Fruit fly (Drosophila melanogaster) whole organism, embryonic: ENCODE results near the gene CG14820.

Source experiments
- Ada2b ChIP-seq: fragments of 200-800 bp; sonication (Bioruptor generic); IDR thresholded peaks from 2 replicates; pipeline ENCODE4 v1.3.6; 2022; ENCODE audit warnings: missing biosample characterization, missing genetic modification characterization
- CG10321 ChIP-seq: fragments of 200-800 bp; sonication (Bioruptor generic); IDR thresholded peaks from 2 replicates; pipeline ENCODE4 v1.3.6; 2022; ENCODE audit warnings: missing biosample characterization, missing genetic modification characterization
- CG10654 ChIP-seq: fragments of 200-800 bp; sonication (Bioruptor generic); optimal IDR thresholded peaks from 2 replicates; lab custom pipeline; 2016; ENCODE audit warnings: missing biosample characterization, missing genetic modification characterization
- CG10959 ChIP-seq: fragments of 200-800 bp; sonication (Bioruptor generic); IDR thresholded peaks from 2 replicates; pipeline ENCODE4 v1.3.6; 2022; ENCODE audit warnings: missing biosample characterization, missing genetic modification characterization
- CG10979 ChIP-seq: fragments of 200-800 bp; sonication (Bioruptor generic); optimal IDR thresholded peaks from 2 replicates; lab custom pipeline; 2018; ENCODE audit warnings: missing biosample characterization, mild to moderate bottlenecking, missing genetic modification characterization, moderate library complexity
- CG11456 ChIP-seq: fragments of 200-800 bp; sonication (Bioruptor generic); IDR thresholded peaks from 3 replicates; pipeline ENCODE4 v1.3.6; 2022; ENCODE audit warnings: missing biosample characterization, missing genetic modification characterization
- CG11504 ChIP-seq: fragments of 200-800 bp; sonication (Bioruptor generic); optimal IDR thresholded peaks from 3 replicates; lab custom pipeline; 2019; ENCODE audit warnings: missing biosample characterization, mild to moderate bottlenecking, missing genetic modification characterization, moderate library complexity
- CG11695 ChIP-seq: fragments of 200-800 bp; sonication (Bioruptor generic); IDR thresholded peaks from 3 replicates; pipeline ENCODE4 v1.3.6; 2022; ENCODE audit warnings: missing biosample characterization, missing genetic modification characterization
- CG14667 ChIP-seq: fragments of 200-800 bp; sonication (Bioruptor generic); IDR thresholded peaks from 2 replicates; pipeline ENCODE4 v1.3.6; 2022; ENCODE audit warnings: missing biosample characterization, missing genetic modification characterization
- CG17385 ChIP-seq: fragments of 200-800 bp; sonication (Bioruptor generic); optimal IDR thresholded peaks from 3 replicates; lab custom pipeline; 2018; ENCODE audit warnings: missing biosample characterization, mild to moderate bottlenecking, missing genetic modification characterization
- CG17829 ChIP-seq: fragments of 200-800 bp; optimal IDR thresholded peaks from 2 replicates; lab custom pipeline; 2019; ENCODE audit warnings: missing biosample characterization, mild to moderate bottlenecking, missing genetic modification characterization, moderate library complexity
- CG30403 ChIP-seq: fragments of 200-800 bp; sonication (Bioruptor generic); optimal IDR thresholded peaks from 3 replicates; lab custom pipeline; 2016; ENCODE audit warnings: missing biosample characterization, missing genetic modification characterization
- CG3847 ChIP-seq: fragments of 200-800 bp; sonication (Bioruptor generic); IDR thresholded peaks from 2 replicates; pipeline ENCODE4 v1.3.6; 2022; ENCODE audit warnings: missing biosample characterization, missing genetic modification characterization
- CG7786 ChIP-seq: fragments of 200-800 bp; sonication (Bioruptor generic); optimal IDR thresholded peaks from 2 replicates; lab custom pipeline; 2016; ENCODE audit warnings: missing biosample characterization, missing genetic modification characterization
- CG8290 ChIP-seq, 3 experiments: fragments of 200-800 bp; sonication (Bioruptor generic); optimal IDR thresholded peaks; 2 replicates each; lab custom pipeline; 2016 to 2019; ENCODE audit warnings: missing biosample characterization in 3 of 3, missing genetic modification characterization in 3 of 3, mild to moderate bottlenecking in 2 of 3, moderate library complexity in 1 of 3
- CTCF ChIP-seq: fragments of 200-800 bp; sonication (Bioruptor generic); optimal IDR thresholded peaks from 2 replicates; lab custom pipeline; 2017; ENCODE audit warnings: missing biosample characterization, mild to moderate bottlenecking, missing genetic modification characterization, moderate library complexity
- Dbx ChIP-seq: fragments of 200-800 bp; sonication (Bioruptor generic); IDR thresholded peaks from 3 replicates; pipeline ENCODE4 v1.3.6; 2022; ENCODE audit warnings: missing biosample characterization, missing genetic modification characterization
- Elba2 ChIP-seq: fragments of 200-800 bp; sonication (Bioruptor generic); optimal IDR thresholded peaks from 3 replicates; lab custom pipeline; 2016; ENCODE audit warnings: missing biosample characterization, missing genetic modification characterization
- HLH4C ChIP-seq: fragments of 200-800 bp; sonication (Bioruptor generic); IDR thresholded peaks from 3 replicates; pipeline ENCODE4 v1.3.6; 2022; ENCODE audit warnings: missing biosample characterization, missing genetic modification characterization; ENCODE audit not compliant: partially characterized antibody
- Hmr ChIP-seq: fragments of 200-800 bp; sonication (Bioruptor generic); optimal IDR thresholded peaks from 3 replicates; lab custom pipeline; 2017; ENCODE audit warnings: mild to moderate bottlenecking, missing biosample characterization, missing genetic modification reagents, missing genetic modification characterization
- Jarid2 ChIP-seq: fragments of 200-800 bp; sonication (Bioruptor generic); optimal IDR thresholded peaks from 3 replicates; lab custom pipeline; 2017; ENCODE audit warnings: mild to moderate bottlenecking, missing biosample characterization, missing genetic modification reagents, missing genetic modification characterization
- Lim3 ChIP-seq: fragments of 200-800 bp; sonication (Bioruptor generic); IDR thresholded peaks from 2 replicates; pipeline ENCODE4 v1.3.6; 2022; ENCODE audit warnings: missing biosample characterization, missing genetic modification characterization
- MTF-1 ChIP-seq: fragments of 200-800 bp; sonication (Bioruptor generic); optimal IDR thresholded peaks from 2 replicates; lab custom pipeline; 2018; ENCODE audit warnings: missing biosample characterization, mild to moderate bottlenecking, missing genetic modification characterization, borderline replicate concordance
- Scr ChIP-seq: fragments of 200-800 bp; sonication (Bioruptor generic); IDR thresholded peaks from 2 replicates; pipeline ENCODE4 v1.3.6; 2022; ENCODE audit warnings: missing biosample characterization, missing genetic modification characterization; ENCODE audit not compliant: partially characterized antibody
- Trl ChIP-seq, 3 experiments: fragments of >200 bp in 2 of 3; fragments of 200-800 bp in 1 of 3; sonication (Bioruptor generic) in 1 of 3; optimal IDR thresholded peaks; 2 replicates in 1 of 3; 3 replicates in 2 of 3; lab custom pipeline; 2016 to 2017; ENCODE audit warnings: missing biosample characterization in 1 of 3, missing genetic modification characterization in 1 of 3
- Vsx1 ChIP-seq: fragments of 200-800 bp; sonication (Bioruptor generic); optimal IDR thresholded peaks from 2 replicates; lab custom pipeline; 2017; ENCODE audit warnings: missing biosample characterization, mild to moderate bottlenecking, missing genetic modification characterization, missing genetic modification reagents
- ase ChIP-seq: fragments of 200-800 bp; sonication (Bioruptor generic); IDR thresholded peaks from 3 replicates; pipeline ENCODE4 v1.3.6; 2022; ENCODE audit warnings: missing biosample characterization, missing genetic modification characterization
- bab2 ChIP-seq: fragments of 200-800 bp; sonication (Bioruptor generic); optimal IDR thresholded peaks from 2 replicates; lab custom pipeline; 2016; ENCODE audit warnings: missing biosample characterization, missing genetic modification characterization
- br ChIP-seq: fragments of >200 bp; optimal IDR thresholded peaks from 2 replicates; lab custom pipeline; 2017
- dimm ChIP-seq: fragments of 200-800 bp; sonication (Bioruptor generic); IDR thresholded peaks from 2 replicates; pipeline ENCODE4 v1.3.6; 2022; ENCODE audit warnings: missing biosample characterization, missing genetic modification characterization
- dpn ChIP-seq, 2 experiments: fragments of 200-800 bp; sonication (Bioruptor generic); optimal IDR thresholded peaks; 3 replicates each; lab custom pipeline; 2016; ENCODE audit warnings: missing biosample characterization in 2 of 2, missing genetic modification characterization in 2 of 2
- ewg ChIP-seq: fragments of 200-800 bp; sonication (Bioruptor generic); optimal IDR thresholded peaks from 3 replicates; lab custom pipeline; 2017; ENCODE audit warnings: mild to moderate bottlenecking, missing biosample characterization, missing genetic modification reagents, missing genetic modification characterization
- fd102C ChIP-seq: fragments of 200-800 bp; sonication (Bioruptor generic); optimal IDR thresholded peaks from 2 replicates; lab custom pipeline; 2018; ENCODE audit warnings: missing biosample characterization, mild to moderate bottlenecking, missing genetic modification characterization, moderate library complexity
- fd96Cb ChIP-seq: fragments of 200-800 bp; sonication (Bioruptor generic); optimal IDR thresholded peaks from 2 replicates; lab custom pipeline; 2018; ENCODE audit warnings: missing biosample characterization, mild to moderate bottlenecking, missing genetic modification characterization, moderate library complexity
- inv ChIP-seq: fragments of 200-800 bp; sonication (Bioruptor generic); IDR thresholded peaks from 2 replicates; pipeline ENCODE4 v1.3.6; 2022; ENCODE audit warnings: missing biosample characterization, missing genetic modification characterization; ENCODE audit not compliant: partially characterized antibody
- kni ChIP-seq: fragments of 200-800 bp; sonication (Bioruptor generic); optimal IDR thresholded peaks from 3 replicates; lab custom pipeline; 2017; ENCODE audit warnings: mild to moderate bottlenecking, missing biosample characterization, missing genetic modification reagents, missing genetic modification characterization
- knrl ChIP-seq: fragments of 200-800 bp; sonication (Bioruptor generic); IDR thresholded peaks from 3 replicates; pipeline ENCODE4 v1.3.6; 2022; ENCODE audit warnings: missing biosample characterization, missing genetic modification characterization; ENCODE audit not compliant: partially characterized antibody
- lola ChIP-seq, 3 experiments: fragments of >200 bp in 2 of 3; fragments of 200-800 bp in 1 of 3; sonication (Bioruptor generic) in 1 of 3; optimal IDR thresholded peaks; 2 replicates each; lab custom pipeline; 2017 to 2019; ENCODE audit warnings: missing biosample characterization in 3 of 3, missing genetic modification characterization in 3 of 3, mild to moderate bottlenecking in 1 of 3, moderate library complexity in 1 of 3
- mirr ChIP-seq: fragments of 200-800 bp; sonication (Bioruptor generic); optimal IDR thresholded peaks from 3 replicates; lab custom pipeline; 2018; ENCODE audit warnings: missing biosample characterization, mild to moderate bottlenecking, missing genetic modification characterization
- oc ChIP-seq: fragments of 200-800 bp; sonication (Bioruptor generic); optimal IDR thresholded peaks from 2 replicates; lab custom pipeline; 2018; ENCODE audit warnings: missing biosample characterization, mild to moderate bottlenecking, missing genetic modification characterization, moderate library complexity
- pfk ChIP-seq: fragments of 200-800 bp; sonication (Bioruptor generic); optimal IDR thresholded peaks from 2 replicates; lab custom pipeline; 2018; ENCODE audit warnings: missing biosample characterization, mild to moderate bottlenecking, missing genetic modification characterization, moderate library complexity
- schlank ChIP-seq: fragments of 200-800 bp; sonication (Bioruptor generic); optimal IDR thresholded peaks from 2 replicates; lab custom pipeline; 2018; ENCODE audit warnings: missing biosample characterization, mild to moderate bottlenecking, missing genetic modification characterization
- sd ChIP-seq: fragments of 200-800 bp; sonication (Bioruptor generic); optimal IDR thresholded peaks from 3 replicates; lab custom pipeline; 2018; ENCODE audit warnings: missing biosample characterization, mild to moderate bottlenecking, missing genetic modification characterization, moderate library complexity
- sim ChIP-seq: fragments of 200-800 bp; sonication (Bioruptor generic); IDR thresholded peaks from 2 replicates; pipeline ENCODE4 v1.3.6; 2022; ENCODE audit warnings: missing biosample characterization, missing genetic modification characterization
- tgo ChIP-seq: fragments of 200-800 bp; sonication (Bioruptor generic); IDR thresholded peaks from 3 replicates; pipeline ENCODE4 v1.3.6; 2022; ENCODE audit warnings: missing biosample characterization, missing genetic modification characterization
- tna ChIP-seq: fragments of 200-800 bp; sonication (Bioruptor generic); IDR thresholded peaks from 2 replicates; pipeline ENCODE4 v1.3.6; 2022; ENCODE audit warnings: missing biosample characterization, missing genetic modification characterization; ENCODE audit not compliant: partially characterized antibody
- trem ChIP-seq: fragments of 200-800 bp; optimal IDR thresholded peaks from 3 replicates; lab custom pipeline; 2019; ENCODE audit warnings: missing biosample characterization, mild to moderate bottlenecking, missing genetic modification characterization, moderate library complexity
- twi ChIP-seq: fragments of 200-800 bp; optimal IDR thresholded peaks from 2 replicates; lab custom pipeline; 2019; ENCODE audit warnings: missing biosample characterization, mild to moderate bottlenecking, missing genetic modification characterization, moderate library complexity
- wek ChIP-seq: fragments of 200-800 bp; sonication (Bioruptor generic); optimal IDR thresholded peaks from 3 replicates; lab custom pipeline; 2018; ENCODE audit warnings: missing biosample characterization, mild to moderate bottlenecking, missing genetic modification characterization, moderate library complexity

The CG14820 gene

dm6 chr3L:6903985-6904384, 28.7 kb upstream of the CG14820 start (continued):
- TF ChIP-seq CG10654 (GFP tag; lab: Kevin White, UChicago): no peak
- 0 out of 3 replicates have a peak, but pooled peaks have one; percentile 54 for TF ChIP-seq HLH4C (GFP tag; lab: Robert Waterston, UW)
- TF ChIP-seq dpn (GFP tag; optimal IDR thresholded peaks at IDR 0.05; lab: Kevin White, UChicago): peak in 1 of 2 experiments; percentile 40
- TF ChIP-seq CG30403 (GFP tag; lab: Kevin White, UChicago): no peak
- no peak for TF ChIP-seq fd102C
- no peak for TF ChIP-seq CG14667
- no peak for TF ChIP-seq trem (tag; lab: Kevin White, UChicago)
- TF ChIP-seq tgo: no peak
- TF ChIP-seq Vsx1: no peak
- TF ChIP-seq CG11695: peak; percentile 46; the same call in 1 of the 3 replicates
- no peak for TF ChIP-seq wek (GFP tag; lab: Kevin White, UChicago)
- no peak for TF ChIP-seq CG7786
- no peak for TF ChIP-seq bab2 (GFP tag; lab: Kevin White, UChicago)
- TF ChIP-seq CTCF (GFP tag; lab: Kevin White, UChicago): peak; percentile 95
- TF ChIP-seq MTF-1 (GFP tag; lab: Kevin White, UChicago): peak; percentile 23
- TF ChIP-seq Scr (GFP tag; lab: Robert Waterston, UW): peak; percentile 53
- peak; percentile 54 for TF ChIP-seq mirr (GFP tag; lab: Kevin White, UChicago)
- TF ChIP-seq dimm (GFP tag; lab: Robert Waterston, UW): no peak
- peak; percentile 16 for TF ChIP-seq oc (tag; lab: Kevin White, UChicago)
- no peak for TF ChIP-seq lola (GFP tag; optimal IDR thresholded peaks at IDR 0.05; lab: Kevin White, UChicago)
- peak; percentile 59; the same call in 1 of the 3 replicates for TF ChIP-seq ase
- no peak for TF ChIP-seq fd96Cb (tag; lab: Kevin White, UChicago)
- TF ChIP-seq sim (GFP tag; lab: Robert Waterston, UW): peak; percentile 33; the same call in 1 of the 2 replicates
- peak; percentile 60 for TF ChIP-seq CG17829 (tag; lab: Kevin White, UChicago)
- TF ChIP-seq CG11456 (GFP tag; lab: Robert Waterston, UW): peak; percentile 78; the same call in 2 of the 3 replicates
- peak; percentile 35 for TF ChIP-seq CG8290 (GFP tag; optimal IDR thresholded peaks at IDR 0.05; lab: Kevin White, UChicago)
- peak in 1 of 2 experiments; percentile 23 for TF ChIP-seq CG8290 (tag; optimal IDR thresholded peaks at IDR 0.05; lab: Kevin White, UChicago)
- TF ChIP-seq sd: peak; percentile 63
- no peak for TF ChIP-seq Elba2
- peak; percentile 87 for TF ChIP-seq Jarid2 (GFP tag; lab: Kevin White, UChicago)
- peak; percentile 32 for TF ChIP-seq kni (GFP tag; lab: Kevin White, UChicago)
- no peak for TF ChIP-seq CG11504 (tag; lab: Kevin White, UChicago)
- peak; percentile 46 for TF ChIP-seq twi (tag; lab: Kevin White, UChicago)
- TF ChIP-seq Dbx: peak; percentile 80; the same call in 2 of the 3 replicates
- TF ChIP-seq inv: peak; percentile 26; the same call in 1 of the 2 replicates
- TF ChIP-seq pfk: no peak
- TF ChIP-seq schlank (tag; lab: Kevin White, UChicago): no peak
- TF ChIP-seq knrl (GFP tag; lab: Robert Waterston, UW): peak; percentile 41; the same call in 1 of the 3 replicates
- TF ChIP-seq ewg (GFP tag; lab: Kevin White, UChicago): peak; percentile 100
- TF ChIP-seq tna (GFP tag; lab: Robert Waterston, UW): peak; percentile 60; the same call in 1 of the 2 replicates
- no peak for TF ChIP-seq CG17385 (GFP tag; lab: Kevin White, UChicago)
- no peak for TF ChIP-seq Lim3 (GFP tag; lab: Robert Waterston, UW)
- TF ChIP-seq CG10321 (GFP tag; lab: Robert Waterston, UW): peak; percentile 97
- no peak for TF ChIP-seq CG3847
- no peak for TF ChIP-seq br (lab: Kevin White, UChicago)
- no peak for TF ChIP-seq CG10979 (tag; lab: Kevin White, UChicago)
- TF ChIP-seq Ada2b (GFP tag; lab: Robert Waterston, UW): no peak
- TF ChIP-seq Hmr (GFP tag; lab: Kevin White, UChicago): no peak
- peak; percentile 92 to 93 for TF ChIP-seq Trl (optimal IDR thresholded peaks at IDR 0.05; lab: Kevin White, UChicago)
- peak; percentile 77 for TF ChIP-seq Trl (GFP tag; optimal IDR thresholded peaks at IDR 0.05; lab: Kevin White, UChicago)
- no peak for TF ChIP-seq CG10959 (GFP tag; lab: Robert Waterston, UW)
